Fruit fly (Drosophila melanogaster): Measurements from ENCODE around the gene dpr20.

DNA sequence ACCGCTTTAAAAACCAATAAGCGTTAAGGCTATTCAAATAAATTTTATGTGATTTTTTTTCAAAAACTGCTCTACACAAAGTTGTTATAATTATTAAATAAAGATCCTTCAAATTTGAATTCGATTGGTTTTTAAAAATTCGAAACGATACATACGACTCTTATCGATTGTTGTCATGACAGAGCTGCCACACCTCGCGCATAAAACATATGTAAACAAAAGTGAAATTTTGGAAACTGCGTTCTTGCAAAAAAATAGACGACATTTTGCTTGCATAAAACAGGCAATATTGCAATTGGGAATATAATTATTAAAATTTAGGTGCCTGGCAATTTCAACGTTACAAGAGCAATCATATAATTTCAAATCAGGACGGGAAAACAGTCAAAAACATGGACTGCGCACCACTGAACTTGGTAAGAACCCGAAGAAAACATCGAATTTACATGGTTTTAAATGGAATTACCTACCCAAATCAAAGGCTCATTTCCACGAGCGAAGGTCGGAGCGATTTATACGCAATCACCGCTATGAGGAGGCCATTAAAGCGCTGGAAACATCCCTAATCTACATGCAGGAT is 21.5 kb downstream of the dpr20 start, which contains the start of gene CG42554:
- TF ChIP-seq CG8478 (optimal IDR thresholded peaks at IDR 0.05) (no peak), CTCF (optimal IDR thresholded peaks at IDR 0.05) (no peak)

Measured in S2 (cell line).